Worm (Caenorhabditis elegans) whole organism, L3 larva: ENCODE data around the gene srx-82.

Source experiments
- ZK546.5 ChIP-seq: sonication (generic microtip); optimal IDR thresholded peaks from 2 replicates; lab custom pipeline; 2017; ENCODE audit warnings: missing biosample characterization, missing genetic modification characterization
- ama-1 ChIP-seq: fragments of 150-350 bp; optimal IDR thresholded peaks from 2 replicates; lab custom pipeline; 2018
- fkh-10 ChIP-seq: sonication (generic microtip); optimal IDR thresholded peaks from 2 replicates; lab custom pipeline; 2017; ENCODE audit warnings: missing biosample characterization, missing genetic modification reagents, missing genetic modification characterization
- nhr-12 ChIP-seq: fragments of 150-350 bp; optimal IDR thresholded peaks from 2 replicates; lab custom pipeline; 2014; ENCODE audit warnings: missing biosample characterization, missing genetic modification characterization
- nhr-25 ChIP-seq: sonication (generic microtip); optimal IDR thresholded peaks from 2 replicates; lab custom pipeline; 2017; ENCODE audit warnings: missing biosample characterization, missing genetic modification characterization
- nhr-28 ChIP-seq: fragments of 150-350 bp; optimal IDR thresholded peaks from 2 replicates; lab custom pipeline; 2014; ENCODE audit warnings: missing biosample characterization, missing genetic modification characterization
- nhr-67 ChIP-seq: fragments of 150-350 bp; optimal IDR thresholded peaks from 2 replicates; lab custom pipeline; 2014; ENCODE audit warnings: missing biosample characterization, missing genetic modification characterization
- nhr-77 ChIP-seq: fragments of 150-350 bp; optimal IDR thresholded peaks from 2 replicates; lab custom pipeline; 2014; ENCODE audit warnings: missing biosample characterization, missing genetic modification characterization
- sea-2 ChIP-seq: fragments of 150-350 bp; sonication (generic microtip); optimal IDR thresholded peaks from 4 replicates; lab custom pipeline; 2014; ENCODE audit warnings: missing biosample characterization, missing genetic modification reagents, missing genetic modification characterization
- unc-62 ChIP-seq: fragments of 150-350 bp; sonication (generic microtip); optimal IDR thresholded peaks from 4 replicates; lab custom pipeline; 2014; ENCODE audit warnings: missing biosample characterization, missing genetic modification reagents, missing genetic modification characterization
- ztf-4 ChIP-seq: fragments of 150-350 bp; optimal IDR thresholded peaks from 2 replicates; lab custom pipeline; 2014; ENCODE audit warnings: missing biosample characterization, missing genetic modification characterization

ce11 chrV:11541284-11541683, 48.2 kb upstream of the srx-82 start:
- TF ChIP-seq nhr-28 (tag; lab: Kevin White, UChicago) (no peak), nhr-67 (tag; lab: Kevin White, UChicago) (no peak), fkh-10 (GFP tag; lab: Kevin White, UChicago) (no peak), nhr-12 (tag; lab: Kevin White, UChicago) (no peak), nhr-25 (tag; lab: Kevin White, UChicago) (no peak), ama-1 (lab: Kevin White, UChicago) (no peak), sea-2 (GFP tag; lab: Kevin White, UChicago) (no peak), ZK546.5 (tag; lab: Kevin White, UChicago) (no peak), ztf-4 (tag; lab: Kevin White, UChicago) (no peak), unc-62 (no peak), nhr-77 (tag; lab: Kevin White, UChicago) (no peak)
